Worm (Caenorhabditis elegans): Measurements from ENCODE around the gene W06G6.17.

DNA sequence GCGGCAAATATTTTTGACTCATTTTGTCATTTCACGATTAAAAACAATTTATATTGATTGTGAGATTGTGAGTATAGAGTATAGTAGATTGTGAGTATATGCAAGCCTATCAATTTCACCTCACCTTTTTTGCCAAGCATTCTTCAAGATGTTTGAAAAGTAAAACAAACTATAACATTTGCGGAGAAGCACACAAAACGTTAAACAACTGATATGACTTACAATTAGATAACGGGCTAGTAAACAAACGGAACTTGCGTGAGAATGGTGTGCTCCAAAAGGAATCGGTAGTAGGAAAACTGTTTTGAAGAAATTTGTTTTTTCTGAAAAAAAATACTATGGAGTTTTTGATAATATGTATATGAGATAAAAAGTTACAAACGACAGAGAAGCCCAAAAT, 35.0 kb downstream of the W06G6.17 start:
- TF ChIP-seq mab-5 (tag; optimal IDR thresholded peaks at IDR 0.05) (no peak), elt-3 (tag; optimal IDR thresholded peaks at IDR 0.05) (no peak), nhr-237 (tag; optimal IDR thresholded peaks at IDR 0.05) (no peak), mep-1 (tag; optimal IDR thresholded peaks at IDR 0.05) (no peak)

Measured in whole organism, mixed stage, embryonic.